Fruit fly (Drosophila melanogaster) whole organism: ENCODE measurements around the gene CG7483.

Source experiments
- CG8478 ChIP-seq: fragments of >200 bp; optimal IDR thresholded peaks from 2 replicates; lab custom pipeline; 2018; ENCODE audit warnings: inconsistent platforms
- Dll ChIP-seq: fragments of >200 bp; optimal IDR thresholded peaks from 2 replicates; lab custom pipeline; 2017
- psq ChIP-seq: fragments of >200 bp; optimal IDR thresholded peaks from 2 replicates; lab custom pipeline; 2017
- usp ChIP-seq: fragments of >200 bp; optimal IDR thresholded peaks from 2 replicates; lab custom pipeline; 2017; ENCODE audit warnings: missing biosample characterization, missing genetic modification characterization, mixed read lengths

DNA sequence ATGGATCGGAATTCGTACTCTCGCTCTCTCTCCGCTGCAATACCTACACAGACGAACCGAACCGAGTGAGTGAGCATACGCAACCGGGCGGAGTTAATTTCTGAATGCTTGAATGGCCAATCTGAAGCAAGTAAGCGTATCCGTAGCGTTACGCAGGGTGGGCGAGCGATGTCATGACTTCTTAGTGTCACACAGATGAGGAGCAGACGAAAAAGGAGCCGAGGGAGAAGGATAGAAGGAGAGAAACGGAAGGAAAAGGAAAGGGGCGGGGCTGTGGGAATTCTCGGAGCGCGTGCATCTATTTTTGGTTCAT is 21.4 kb downstream of the CG7483 start:
- TF ChIP-seq usp (GFP tag; lab: Kevin White, UChicago) = no peak
- no peak for TF ChIP-seq psq
- no peak for TF ChIP-seq CG8478 (lab: Kevin White, UChicago)
- TF ChIP-seq Dll (lab: Kevin White, UChicago) = no peak
